Worm (Caenorhabditis elegans) whole organism, early embryonic: ENCODE results near the gene C27C12.3.

Experiments
- B0310.2 ChIP-seq: sonication (generic microtip); optimal IDR thresholded peaks from 2 replicates; lab custom pipeline; 2016; ENCODE audit warnings: mild to moderate bottlenecking, missing genetic modification characterization, missing compliant biosample characterization
- aly-1 ChIP-seq: sonication (generic microtip); optimal IDR thresholded peaks from 2 replicates; lab custom pipeline; 2016; ENCODE audit warnings: missing genetic modification characterization, missing compliant biosample characterization
- ama-1 ChIP-seq: fragments of 150-350 bp; optimal IDR thresholded peaks from 2 replicates; lab custom pipeline; 2014
- ceh-13 ChIP-seq: fragments of 200-800 bp; sonication (Bioruptor generic); optimal IDR thresholded peaks from 2 replicates; lab custom pipeline; 2018; ENCODE audit warnings: mild to moderate bottlenecking, missing genetic modification characterization, missing compliant biosample characterization
- ceh-36 ChIP-seq: sonication (generic microtip); optimal IDR thresholded peaks from 2 replicates; lab custom pipeline; 2016; ENCODE audit warnings: missing genetic modification characterization, inconsistent platforms, missing compliant biosample characterization
- ets-7 ChIP-seq: sonication (generic microtip); optimal IDR thresholded peaks from 2 replicates; lab custom pipeline; 2016; ENCODE audit warnings: missing genotype, missing genetic modification characterization, missing compliant biosample characterization
- flt-1 ChIP-seq: fragments of 200-800 bp; sonication (Bioruptor generic); IDR thresholded peaks from 2 replicates; pipeline ENCODE4 v1.3.6; 2022; ENCODE audit warnings: missing genetic modification characterization, missing compliant biosample characterization
- hmg-4 ChIP-seq: fragments of 200-800 bp; sonication (Bioruptor generic); optimal IDR thresholded peaks from 2 replicates; lab custom pipeline; 2018; ENCODE audit warnings: mild to moderate bottlenecking, missing genetic modification characterization, missing compliant biosample characterization
- hnd-1 ChIP-seq: sonication (generic microtip); optimal IDR thresholded peaks from 2 replicates; lab custom pipeline; 2016; ENCODE audit warnings: missing genetic modification characterization, missing compliant biosample characterization
- pes-1 ChIP-seq: fragments of 200-800 bp; sonication (Bioruptor generic); IDR thresholded peaks from 2 replicates; pipeline ENCODE4 v1.3.6; 2022; ENCODE audit warnings: missing genetic modification reagents, missing genetic modification characterization, missing compliant biosample characterization
- scrt-1 ChIP-seq: fragments of 200-800 bp; sonication (Bioruptor generic); IDR thresholded peaks from 2 replicates; pipeline ENCODE4 v1.3.6; 2022; ENCODE audit warnings: missing genetic modification characterization, missing compliant biosample characterization
- tbx-11 ChIP-seq: fragments of 200-800 bp; sonication (Bioruptor generic); IDR thresholded peaks from 2 replicates; pipeline ENCODE4 v1.3.6; 2022; ENCODE audit warnings: missing genetic modification characterization, missing compliant biosample characterization
- tbx-37 ChIP-seq: fragments of 200-800 bp; sonication (Bioruptor generic); conservative IDR thresholded peaks from 2 replicates; pipeline ENCODE4 v1.3.6; 2022; ENCODE audit warnings: missing genetic modification reagents, missing genetic modification characterization, missing compliant biosample characterization
- tra-4 ChIP-seq: sonication (generic microtip); optimal IDR thresholded peaks from 2 replicates; lab custom pipeline; 2017; ENCODE audit warnings: missing genetic modification characterization, missing compliant biosample characterization

DNA sequence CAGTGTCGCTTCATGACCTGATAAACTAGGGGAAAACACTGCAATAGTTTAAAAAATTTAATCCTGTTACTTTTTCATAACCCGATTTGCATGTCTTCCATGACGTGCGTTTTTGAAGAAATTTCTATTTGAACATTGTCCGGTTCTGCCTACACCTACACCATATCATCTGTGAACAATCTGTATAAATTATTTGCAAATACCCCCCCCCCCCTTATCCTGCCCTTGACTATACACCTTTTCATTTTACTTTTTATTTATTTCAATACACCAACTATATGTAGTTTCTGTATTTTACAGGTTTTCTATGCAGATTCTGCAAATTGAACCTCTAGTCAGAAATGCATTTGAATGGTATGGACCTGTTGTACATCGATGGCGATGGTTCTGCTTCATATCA lies 22.5 kb upstream of the C27C12.3 start, which contains the start of gene daf-6:
- TF ChIP-seq tbx-11 (GFP tag; lab: Robert Waterston, UW) (no peak), flt-1 (no peak), ceh-13 (GFP tag; lab: Kevin White, UChicago) (no peak), ama-1 (lab: Kevin White, UChicago) (no peak), tbx-37 (no peak), hnd-1 (no peak), scrt-1 (GFP tag; lab: Robert Waterston, UW) (no peak), aly-1 (no peak), pes-1 (no peak), ets-7 (tag; lab: Kevin White, UChicago) (no peak), tra-4 (tag; lab: Kevin White, UChicago) (no peak), ceh-36 (no peak), hmg-4 (GFP tag; lab: Kevin White, UChicago) (no peak), B0310.2 (tag; lab: Kevin White, UChicago) (no peak)
